Worm (Caenorhabditis elegans): Measurements from ENCODE around the gene C14A6.5.

DNA sequence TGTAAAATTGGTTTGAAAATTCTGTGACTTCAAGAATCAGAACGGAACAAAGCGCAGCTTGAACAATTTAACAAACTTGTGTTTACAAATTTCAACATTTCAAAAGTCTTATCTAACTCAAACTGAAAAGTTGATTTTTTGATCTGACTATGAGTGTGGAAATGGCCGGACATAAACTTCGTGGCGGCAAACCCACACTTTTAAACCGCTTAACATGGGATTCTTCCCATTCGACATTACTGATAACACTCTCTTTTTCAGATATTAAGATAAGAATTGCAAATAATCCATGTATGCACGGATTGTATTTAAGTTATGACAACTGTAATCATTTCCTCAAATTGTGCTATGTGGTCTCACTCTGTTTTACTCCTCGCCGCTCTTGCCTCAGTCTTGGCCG lies 26.5 kb upstream of the C14A6.5 start, which contains the start of gene clec-42:
- no peak for TF ChIP-seq unc-39 (tag; optimal IDR thresholded peaks at IDR 0.05)
- TF ChIP-seq ama-1 (optimal IDR thresholded peaks at IDR 0.05) = no peak
- TF ChIP-seq ceh-16 (tag; optimal IDR thresholded peaks at IDR 0.05) = no peak
- TF ChIP-seq nhr-237 (tag; optimal IDR thresholded peaks at IDR 0.05) = no peak
- no peak for TF ChIP-seq snpc-4 (tag; optimal IDR thresholded peaks at IDR 0.05)
- no peak for TF ChIP-seq nhr-11 (tag; optimal IDR thresholded peaks at IDR 0.05)
- TF ChIP-seq jun-1 (tag; optimal IDR thresholded peaks at IDR 0.05) = peak; percentile 1
- TF ChIP-seq fkh-10 (GFP tag; optimal IDR thresholded peaks at IDR 0.05) = no peak
- TF ChIP-seq egl-27 (tag; optimal IDR thresholded peaks at IDR 0.05) = no peak
- TF ChIP-seq unc-62 (GFP tag; optimal IDR thresholded peaks at IDR 0.05) = no peak
- no peak for TF ChIP-seq ztf-4 (tag; optimal IDR thresholded peaks at IDR 0.05)
- TF ChIP-seq aly-2 (tag; optimal IDR thresholded peaks at IDR 0.05) = no peak
